Worm (Caenorhabditis elegans) whole organism, L4/young adult: ENCODE data around the gene F47B8.1.

Source experiments
- W03F9.2 ChIP-seq: fragments of 150-350 bp; optimal IDR thresholded peaks from 2 replicates; lab custom pipeline; 2014; ENCODE audit warnings: missing biosample characterization, missing genetic modification characterization
- dao-5 ChIP-seq: sonication (generic microtip); optimal IDR thresholded peaks from 2 replicates; lab custom pipeline; 2016; ENCODE audit warnings: missing genotype, missing genetic modification characterization, moderate library complexity, missing compliant biosample characterization
- him-1 ChIP-seq: sonication (generic microtip); optimal IDR thresholded peaks from 2 replicates; lab custom pipeline; 2016; ENCODE audit warnings: missing genotype, missing genetic modification reagents, missing genetic modification characterization, missing compliant biosample characterization

F47B8.1 gene

DNA sequence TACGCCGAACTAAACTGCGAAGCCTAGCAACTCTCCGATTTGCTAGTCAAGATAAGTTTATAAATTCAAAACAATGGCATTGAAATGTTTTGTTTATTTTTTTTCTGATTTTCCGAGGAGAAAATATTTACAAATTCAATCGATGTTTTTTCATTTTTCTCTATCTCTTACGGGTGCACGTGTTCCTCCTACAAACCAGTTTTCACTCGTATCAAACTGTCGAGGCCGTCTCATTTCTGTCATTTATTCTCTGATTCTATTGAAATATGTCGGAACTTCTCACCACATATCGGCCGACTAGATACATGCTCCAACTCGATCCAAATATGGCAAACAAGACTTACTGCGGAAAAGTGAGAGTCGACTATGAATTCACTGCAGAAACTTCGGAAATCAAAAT, 17.3 kb upstream of the F47B8.1 start, which contains the start of gene F47B8.8:
TSS of gene F47B8.8 (plus strand) at position 257 of the 400 bp plus-strand sequence.
- TF ChIP-seq him-1 (tag; lab: Kevin White, UChicago) (no peak), W03F9.2 (tag; lab: Kevin White, UChicago) (no peak), dao-5 (tag; lab: Kevin White, UChicago) (no peak)

DNA sequence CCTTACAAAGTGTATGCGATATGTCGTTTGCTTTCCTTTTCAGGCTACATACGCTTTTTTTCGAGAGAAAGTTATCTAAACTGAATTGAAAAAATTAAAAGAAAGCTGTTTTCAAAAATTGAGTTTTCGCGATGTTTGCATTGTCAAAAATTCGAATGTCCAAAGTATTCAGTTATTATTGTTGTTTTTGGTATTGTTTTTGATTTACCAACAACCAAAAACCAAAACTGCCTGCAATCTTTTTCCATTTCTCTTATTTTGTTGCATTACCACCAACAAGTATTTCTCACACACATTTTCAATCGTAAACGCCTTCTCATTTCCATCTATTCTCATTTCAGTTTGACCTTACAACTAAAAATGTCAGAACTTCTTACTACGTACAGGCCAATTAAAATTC, 14.7 kb upstream of the F47B8.1 start, which contains the start of gene pepm-1:
TSS of gene pepm-1 (plus strand) at position 301 of the 400 bp plus-strand sequence.
- TF ChIP-seq him-1 (tag; lab: Kevin White, UChicago) (no peak), dao-5 (tag; lab: Kevin White, UChicago) (no peak), W03F9.2 (tag; lab: Kevin White, UChicago) (no peak)

DNA sequence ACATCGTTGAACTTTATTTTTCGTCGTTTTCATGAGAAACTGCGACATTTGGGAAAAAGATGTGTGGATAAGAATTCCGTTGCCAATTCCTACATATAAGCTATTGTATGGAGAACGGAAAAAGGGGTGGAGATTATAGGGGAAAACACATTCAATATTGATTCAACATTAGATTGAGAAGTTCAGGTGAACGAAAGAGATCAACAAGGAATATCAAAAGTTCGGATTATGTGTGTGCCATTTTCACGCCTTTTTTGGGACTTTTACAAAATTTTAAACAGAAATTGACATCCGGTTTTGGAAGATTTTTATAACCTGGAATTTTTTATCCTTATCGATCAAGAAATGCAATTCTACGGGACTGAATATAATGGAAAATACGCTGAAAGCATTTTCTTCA, 13.6 kb upstream of the F47B8.1 start, which contains the start of gene F47B8.5:
TSS of gene F47B8.5 (minus strand) at position 101 of the 400 bp plus-strand sequence.
- TF ChIP-seq W03F9.2 (tag; lab: Kevin White, UChicago) (no peak), him-1 (tag; lab: Kevin White, UChicago) (no peak), dao-5 (tag; lab: Kevin White, UChicago) (no peak)

DNA sequence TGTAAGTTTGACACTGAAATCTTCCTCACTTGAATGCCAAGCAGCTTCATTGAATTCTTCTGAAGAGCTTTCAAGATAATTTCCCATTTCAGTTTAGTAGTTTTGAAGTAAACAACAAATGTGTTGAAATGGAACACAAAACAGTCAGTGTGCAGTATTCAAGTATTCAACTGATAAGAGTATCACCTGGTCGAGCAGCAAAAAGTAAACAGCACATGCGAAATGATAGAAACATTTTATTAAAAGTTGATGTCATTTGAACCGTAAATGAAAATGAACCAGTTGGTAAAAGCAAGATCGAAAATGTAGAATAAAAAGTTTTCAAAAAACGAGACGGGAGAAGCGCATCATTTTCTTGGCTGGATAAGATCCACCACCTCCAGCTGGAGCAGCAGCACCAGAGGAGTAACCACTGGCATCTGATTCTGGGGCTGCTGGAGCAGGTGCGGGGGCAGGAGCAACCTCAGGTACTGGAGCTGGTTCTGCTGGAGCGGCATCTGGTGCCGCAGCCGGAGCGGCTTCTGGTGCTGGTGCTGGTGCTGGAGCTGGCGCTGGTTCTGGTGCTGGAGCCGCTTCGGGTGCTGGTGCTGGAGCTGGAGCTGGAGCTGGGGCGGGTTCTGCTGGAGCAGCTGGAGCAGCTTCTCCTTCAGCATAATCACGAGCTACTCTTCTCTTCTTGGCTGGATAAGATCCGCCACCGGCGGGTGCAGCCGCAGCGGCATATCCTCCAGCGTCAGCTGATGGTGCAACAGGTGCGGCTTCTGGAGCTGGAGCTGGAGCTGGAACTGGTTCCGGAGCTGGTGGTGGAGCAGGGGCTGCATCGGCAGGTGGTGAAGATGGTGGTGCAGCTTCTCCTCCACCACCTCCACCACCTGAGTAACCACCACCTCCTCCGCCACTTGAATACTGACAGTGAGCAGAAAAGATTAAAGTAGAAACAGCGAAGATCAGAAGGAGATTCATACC, 10.6 kb upstream of the F47B8.1 start, which contains the start of the genes F47B8.4 and F47B8.18:
TSS of gene F47B8.4 (minus strand) at position 172 of the 966 bp plus-strand sequence.
TSS of gene F47B8.18 (minus strand) at position 963 of the 966 bp plus-strand sequence.
- TF ChIP-seq him-1 (tag; lab: Kevin White, UChicago) (no peak), dao-5 (tag; lab: Kevin White, UChicago) (no peak), W03F9.2 (tag; lab: Kevin White, UChicago) (no peak)

DNA sequence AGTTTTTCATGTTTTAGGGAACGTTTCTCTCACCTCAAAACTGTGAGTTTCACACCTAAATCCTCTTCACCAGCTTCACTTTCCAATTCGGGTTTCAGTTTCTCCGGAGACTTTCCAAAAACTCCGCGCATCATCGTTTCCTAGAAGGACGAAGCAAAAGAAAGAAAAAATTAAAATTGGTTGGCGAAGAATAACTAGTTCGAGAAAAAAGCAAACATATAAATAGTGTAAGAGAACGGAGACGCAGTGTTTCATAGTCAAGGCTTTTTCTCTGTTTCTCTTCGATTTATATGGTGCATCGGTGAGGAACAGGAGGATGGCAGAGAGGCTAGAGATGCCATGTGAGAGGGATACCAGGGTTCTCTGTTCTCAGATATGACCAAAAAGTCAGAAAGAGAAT, 8.6 kb upstream of the F47B8.1 start, which contains the start of gene F47B8.3:
TSS of gene F47B8.3 (minus strand) at position 261 of the 400 bp plus-strand sequence.
- TF ChIP-seq him-1 (tag; lab: Kevin White, UChicago) = no peak
- no peak for TF ChIP-seq dao-5 (tag; lab: Kevin White, UChicago)
- no peak for TF ChIP-seq W03F9.2 (tag; lab: Kevin White, UChicago)

DNA sequence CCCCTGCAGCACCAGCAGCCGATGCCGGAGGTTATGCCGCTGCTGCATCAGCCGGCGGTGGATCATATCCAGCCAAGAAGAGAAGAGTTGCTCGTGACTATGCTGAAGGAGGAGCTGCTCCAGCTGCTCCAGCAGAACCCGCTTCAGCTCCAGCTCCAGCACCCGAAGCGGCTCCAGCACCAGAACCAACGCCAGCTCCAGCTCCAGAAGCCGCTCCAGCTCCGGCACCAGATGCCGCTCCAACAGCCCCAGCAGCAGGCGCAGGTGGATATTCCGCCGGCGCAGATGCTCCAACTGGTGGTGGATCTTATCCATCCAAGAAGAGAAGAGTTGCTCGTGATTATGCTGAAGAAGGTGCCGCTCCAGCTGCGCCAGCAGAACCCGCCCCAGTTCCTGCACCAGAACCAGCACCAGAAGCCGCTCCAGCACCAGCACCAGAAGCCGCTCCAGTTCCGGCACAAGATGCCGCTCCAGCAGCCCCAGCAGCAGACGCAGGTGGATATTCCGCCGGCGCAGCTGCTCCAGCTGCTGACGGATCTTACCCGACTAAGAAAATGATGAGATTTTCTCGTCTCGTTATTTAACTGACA, 6.7 kb upstream of the F47B8.1 start:
- no peak for TF ChIP-seq W03F9.2 (tag; lab: Kevin White, UChicago)
- TF ChIP-seq dao-5 (tag; lab: Kevin White, UChicago) = no peak
- TF ChIP-seq him-1 (tag; lab: Kevin White, UChicago) = no peak

DNA sequence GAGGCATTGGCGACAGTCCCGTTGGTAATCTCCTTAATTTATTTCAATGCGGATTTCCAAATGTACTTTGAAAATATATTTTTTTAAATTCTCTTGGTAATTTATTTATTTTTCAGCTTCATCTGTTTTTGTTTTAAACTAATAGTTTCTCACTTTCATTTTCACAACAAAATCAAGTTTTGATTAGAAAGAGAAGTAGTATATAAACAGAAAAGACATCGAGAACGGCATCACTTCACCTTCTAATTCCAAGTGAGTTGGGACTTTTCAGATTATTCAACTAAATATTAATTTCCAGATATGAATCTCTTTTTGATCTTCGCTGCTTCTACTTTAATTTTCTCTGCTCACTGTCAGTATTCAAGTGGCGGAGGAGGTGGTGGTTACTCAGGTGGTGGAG, 6.1 kb upstream of the F47B8.1 start, which contains the start of gene F47B8.14:
TSS of gene F47B8.14 (plus strand) at position 301 of the 400 bp plus-strand sequence.
- TF ChIP-seq W03F9.2 (tag; lab: Kevin White, UChicago) (no peak), him-1 (tag; lab: Kevin White, UChicago) (no peak), dao-5 (tag; lab: Kevin White, UChicago) (no peak)

DNA sequence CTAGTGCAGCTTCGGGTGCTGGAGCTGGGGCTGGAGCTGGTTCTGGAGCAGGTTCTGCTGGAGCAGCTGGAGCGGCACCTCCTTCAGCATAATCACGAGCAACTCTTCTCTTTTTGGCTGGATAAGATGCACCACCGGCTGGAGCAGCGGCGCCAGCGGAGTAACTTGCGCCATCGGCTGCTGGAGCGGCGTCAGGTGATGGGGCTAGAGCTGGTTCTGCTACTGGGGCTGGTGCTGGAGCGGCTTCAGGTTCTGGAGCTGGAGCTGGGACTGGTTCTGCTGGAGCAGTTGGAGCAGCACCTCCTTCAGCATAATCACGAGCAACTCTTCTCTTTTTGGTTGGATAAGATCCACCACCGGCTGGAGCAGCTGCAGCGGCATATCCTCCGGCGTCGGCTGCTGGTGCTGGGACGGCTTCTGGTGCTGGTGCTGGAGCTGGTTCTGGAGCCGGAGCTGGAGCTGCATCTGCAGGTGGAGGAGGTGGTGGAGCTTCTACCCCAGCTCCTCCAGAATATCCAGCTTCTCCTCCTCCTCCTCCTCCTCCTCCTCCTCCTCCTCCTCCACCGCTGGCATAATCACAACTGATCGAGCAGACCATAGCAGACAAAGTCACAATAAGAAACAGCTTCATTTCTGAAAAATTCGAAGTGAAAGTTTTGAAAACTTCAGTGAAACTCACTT, 5.1 kb upstream of the F47B8.1 start, which contains the start of gene F47B8.13:
TSS of gene F47B8.13 (minus strand) at position 631 of the 681 bp plus-strand sequence.
- TF ChIP-seq dao-5 (tag; lab: Kevin White, UChicago) (no peak), him-1 (tag; lab: Kevin White, UChicago) (no peak), W03F9.2 (tag; lab: Kevin White, UChicago) (no peak)

DNA sequence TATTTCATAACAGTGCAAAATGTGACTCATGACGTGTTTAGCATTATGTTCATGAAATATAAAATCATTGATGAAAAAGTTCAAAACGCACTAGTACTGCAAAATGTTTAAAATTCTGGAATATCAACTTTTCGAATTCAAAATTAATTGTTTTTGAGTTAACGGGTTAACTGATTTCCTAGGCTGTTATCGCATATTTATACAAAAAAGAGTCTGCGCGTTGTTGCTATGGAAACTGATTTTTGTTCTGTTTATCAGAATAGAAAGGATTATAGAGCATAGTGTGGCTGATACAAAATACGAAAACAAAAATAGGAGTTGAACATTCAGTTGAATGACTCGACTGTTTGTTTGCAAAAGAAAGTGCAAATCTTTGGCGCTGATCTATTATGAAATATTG, 3.5 kb upstream of the F47B8.1 start:
- TF ChIP-seq him-1 (tag; lab: Kevin White, UChicago) (no peak), W03F9.2 (tag; lab: Kevin White, UChicago) (no peak), dao-5 (tag; lab: Kevin White, UChicago) (no peak)

DNA sequence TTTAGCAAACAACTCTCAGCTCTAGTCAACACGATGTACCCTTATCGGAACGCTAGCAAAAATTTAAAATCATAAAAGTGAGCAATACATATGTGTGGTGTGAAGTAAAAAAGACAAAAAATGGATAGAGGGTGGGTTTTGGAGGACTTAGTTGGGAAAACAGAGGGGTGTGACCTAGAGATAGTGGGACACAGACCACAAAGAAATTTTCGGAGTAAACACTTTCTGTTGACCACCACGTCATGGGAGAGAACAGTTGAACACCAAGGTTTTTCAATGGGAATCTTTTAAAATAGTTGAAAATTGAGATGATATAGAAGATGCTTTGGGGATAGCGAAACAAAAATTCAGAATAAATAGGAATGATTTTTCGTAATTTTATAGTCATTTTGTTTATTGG, 3.1 kb upstream of the F47B8.1 start:
- TF ChIP-seq him-1 (tag; lab: Kevin White, UChicago) (no peak), dao-5 (tag; lab: Kevin White, UChicago) (no peak)

DNA sequence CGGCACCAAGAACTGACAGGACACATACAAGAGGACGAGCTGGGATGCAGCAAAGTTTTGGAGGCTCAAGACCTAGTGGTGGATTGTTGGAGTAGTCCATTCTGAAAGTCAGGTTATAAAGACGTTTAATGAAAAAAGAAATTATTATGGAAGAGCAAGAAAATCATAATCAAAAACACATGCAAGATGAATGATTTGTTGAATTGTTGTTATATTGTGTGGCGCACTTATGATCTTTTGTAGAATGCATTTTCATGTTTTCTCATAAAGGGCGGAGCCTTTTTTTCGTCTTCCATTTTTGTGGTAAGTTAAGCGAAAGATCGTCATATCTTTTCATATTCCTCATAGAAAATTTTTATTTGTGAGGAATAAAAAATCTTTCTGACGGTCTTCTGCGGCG, 2.4 kb upstream of the F47B8.1 start, which contains the start of gene F47B8.2:
TSS of gene F47B8.2 (minus strand) at position 101 of the 400 bp plus-strand sequence.
- no peak for TF ChIP-seq W03F9.2 (tag; lab: Kevin White, UChicago)

DNA sequence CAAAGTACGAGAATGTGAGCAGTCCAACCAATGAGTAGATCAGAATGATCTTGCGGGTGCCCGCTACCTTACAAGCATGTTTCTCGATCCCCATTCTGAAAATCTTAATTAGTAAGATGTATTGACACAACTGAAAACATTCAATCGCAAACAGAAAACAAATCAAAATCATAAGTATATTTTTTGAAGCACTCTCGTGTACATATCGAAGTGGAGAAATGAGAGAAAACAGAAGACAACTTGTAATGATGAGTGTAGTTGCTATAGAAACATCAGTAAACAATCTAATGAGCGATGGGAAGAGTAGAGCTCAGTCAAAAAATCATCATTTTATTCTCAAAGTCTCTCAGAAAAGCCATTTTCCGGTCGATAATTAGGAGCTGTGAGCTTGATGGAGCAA, 1.4 kb downstream of the F47B8.1 start, which contains the start of gene F14D7.8:
TSS of gene F14D7.8 (minus strand) at position 101 of the 400 bp plus-strand sequence.
- TF ChIP-seq W03F9.2 (tag; lab: Kevin White, UChicago) (no peak), him-1 (tag; lab: Kevin White, UChicago) (no peak), dao-5 (tag; lab: Kevin White, UChicago) (no peak)
